Fruit fly (Drosophila melanogaster) S2 (cell line): ENCODE data around the gene SdhAL.

Experiments
- CG8478 ChIP-seq: fragments of >200 bp; optimal IDR thresholded peaks from 2 replicates; lab custom pipeline; 2018
- CTCF ChIP-seq, 2 experiments: fragments of >200 bp; optimal IDR thresholded peaks; 2 replicates each; lab custom pipeline; 2018

DNA sequence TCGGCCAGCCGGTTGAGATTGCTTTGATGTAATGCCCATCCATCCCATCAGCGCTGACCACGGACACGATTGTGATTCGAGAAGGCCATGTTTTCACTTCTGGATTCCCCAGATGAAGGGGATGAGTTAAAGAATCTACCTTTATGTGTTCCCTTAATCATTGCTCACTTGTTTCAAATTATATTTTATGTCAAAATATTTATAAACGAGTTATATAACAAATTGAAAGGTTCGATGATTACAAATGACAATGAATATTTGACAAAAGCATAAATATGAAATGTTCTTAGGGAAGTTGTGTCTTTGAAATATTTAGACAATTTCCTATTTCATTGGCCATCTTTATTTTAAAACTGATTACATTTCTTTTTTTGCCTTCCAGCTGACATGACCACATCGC lies 7.1 kb upstream of the SdhAL start:
- TF ChIP-seq CTCF (optimal IDR thresholded peaks at IDR 0.05; lab: Kevin White, UChicago) (no peak), CG8478 (no peak)
